Fruit fly (Drosophila melanogaster) whole organism, embryonic: Measurements from ENCODE around the gene CG42268.

Experiments used
- ATbp ChIP-seq: fragments of 200-800 bp; sonication (Bioruptor generic); optimal IDR thresholded peaks from 2 replicates; lab custom pipeline; 2017; ENCODE audit warnings: missing biosample characterization, mild to moderate bottlenecking, missing genetic modification characterization, missing genetic modification reagents
- Abd-B ChIP-seq: fragments of 200-800 bp; sonication (Bioruptor generic); optimal IDR thresholded peaks from 2 replicates; lab custom pipeline; 2018; ENCODE audit warnings: missing biosample characterization, mild to moderate bottlenecking, missing genetic modification characterization, moderate library complexity
- Bgb ChIP-seq: fragments of 200-800 bp; sonication (Bioruptor generic); IDR thresholded peaks from 2 replicates; pipeline ENCODE4 v1.3.6; 2022; ENCODE audit warnings: missing biosample characterization, missing genetic modification characterization; ENCODE audit not compliant: partially characterized antibody
- CG10147 ChIP-seq: fragments of 200-800 bp; sonication (Bioruptor generic); optimal IDR thresholded peaks from 2 replicates; lab custom pipeline; 2019; ENCODE audit warnings: missing biosample characterization, mild to moderate bottlenecking, missing genetic modification characterization, moderate library complexity
- CG10321 ChIP-seq: fragments of 200-800 bp; sonication (Bioruptor generic); IDR thresholded peaks from 2 replicates; pipeline ENCODE4 v1.3.6; 2022; ENCODE audit warnings: missing biosample characterization, missing genetic modification characterization
- CG11398 ChIP-seq: fragments of 200-800 bp; sonication (Bioruptor generic); optimal IDR thresholded peaks from 2 replicates; lab custom pipeline; 2016; ENCODE audit warnings: missing biosample characterization, missing genetic modification characterization
- CG13424 ChIP-seq: fragments of 200-800 bp; sonication (Bioruptor generic); optimal IDR thresholded peaks from 2 replicates; lab custom pipeline; 2019; ENCODE audit warnings: missing biosample characterization, mild to moderate bottlenecking, missing genetic modification characterization, moderate library complexity
- CG14860 ChIP-seq: fragments of 200-800 bp; sonication (Bioruptor generic); IDR thresholded peaks from 3 replicates; pipeline ENCODE4 v1.3.6; 2022; ENCODE audit warnings: missing biosample characterization, missing genetic modification characterization; ENCODE audit not compliant: partially characterized antibody
- CG15011 ChIP-seq: fragments of 200-800 bp; sonication (Bioruptor generic); optimal IDR thresholded peaks from 3 replicates; lab custom pipeline; 2018; ENCODE audit warnings: missing biosample characterization, mild to moderate bottlenecking, missing genetic modification characterization
- CG15269 ChIP-seq: fragments of 200-800 bp; sonication (Bioruptor generic); optimal IDR thresholded peaks from 2 replicates; lab custom pipeline; 2018; ENCODE audit warnings: missing biosample characterization, mild to moderate bottlenecking, missing genetic modification characterization, moderate library complexity
- CG1529 ChIP-seq: fragments of 200-800 bp; sonication (Bioruptor generic); optimal IDR thresholded peaks from 3 replicates; lab custom pipeline; 2018; ENCODE audit warnings: missing biosample characterization, missing genetic modification characterization
- CG16863 ChIP-seq: fragments of 200-800 bp; sonication (Bioruptor generic); optimal IDR thresholded peaks from 3 replicates; lab custom pipeline; 2016; ENCODE audit warnings: missing biosample characterization, missing genetic modification characterization
- CG17328 ChIP-seq: fragments of 200-800 bp; sonication (Bioruptor generic); IDR thresholded peaks from 2 replicates; pipeline ENCODE4 v1.3.6; 2022; ENCODE audit warnings: missing biosample characterization, missing genetic modification characterization
- CG17612 ChIP-seq: fragments of 200-800 bp; sonication (Bioruptor generic); IDR thresholded peaks from 2 replicates; pipeline ENCODE4 v1.3.6; 2022; ENCODE audit warnings: missing biosample characterization, missing genetic modification characterization
- CG17829 ChIP-seq: fragments of 200-800 bp; optimal IDR thresholded peaks from 2 replicates; lab custom pipeline; 2019; ENCODE audit warnings: missing biosample characterization, mild to moderate bottlenecking, missing genetic modification characterization, moderate library complexity
- CG1792 ChIP-seq: fragments of 200-800 bp; sonication (Bioruptor generic); optimal IDR thresholded peaks from 2 replicates; lab custom pipeline; 2016; ENCODE audit warnings: missing biosample characterization, missing genetic modification characterization
- CG18011 ChIP-seq: fragments of 200-800 bp; sonication (Bioruptor generic); optimal IDR thresholded peaks from 2 replicates; lab custom pipeline; 2017; ENCODE audit warnings: missing biosample characterization, missing genetic modification characterization, mild to moderate bottlenecking, moderate library complexity, missing genotype
- CG18764 ChIP-seq: fragments of 200-800 bp; sonication (Bioruptor generic); optimal IDR thresholded peaks from 3 replicates; lab custom pipeline; 2016; ENCODE audit warnings: missing biosample characterization, missing genetic modification characterization
- CG2202 ChIP-seq: fragments of 200-800 bp; sonication (Bioruptor generic); optimal IDR thresholded peaks from 2 replicates; lab custom pipeline; 2018; ENCODE audit warnings: missing biosample characterization, mild to moderate bottlenecking, missing genetic modification characterization
- CG30020 ChIP-seq: fragments of 200-800 bp; optimal IDR thresholded peaks from 2 replicates; lab custom pipeline; 2019; ENCODE audit warnings: missing biosample characterization, mild to moderate bottlenecking, missing genetic modification characterization, moderate library complexity
- CG30431 ChIP-seq: fragments of 200-800 bp; sonication (Bioruptor generic); optimal IDR thresholded peaks from 2 replicates; lab custom pipeline; 2017; ENCODE audit warnings: missing biosample characterization, missing genetic modification characterization
- CG34422 ChIP-seq: fragments of 200-800 bp; sonication (Bioruptor generic); IDR thresholded peaks from 3 replicates; pipeline ENCODE4 v1.3.6; 2022; ENCODE audit warnings: missing biosample characterization, missing genetic modification characterization
- CG3995 ChIP-seq: fragments of 200-800 bp; sonication (Bioruptor generic); optimal IDR thresholded peaks from 3 replicates; lab custom pipeline; 2016; ENCODE audit warnings: missing biosample characterization, missing genetic modification characterization
- CG4328 ChIP-seq: fragments of 200-800 bp; sonication (Bioruptor generic); optimal IDR thresholded peaks from 3 replicates; lab custom pipeline; 2017; ENCODE audit warnings: missing biosample characterization, missing genetic modification reagents, missing genetic modification characterization
- CG7745 ChIP-seq: fragments of 200-800 bp; sonication (Bioruptor generic); optimal IDR thresholded peaks from 2 replicates; lab custom pipeline; 2018; ENCODE audit warnings: missing biosample characterization, mild to moderate bottlenecking, missing genetic modification characterization, moderate library complexity
- CG8765 ChIP-seq: fragments of 200-800 bp; sonication (Bioruptor generic); IDR thresholded peaks from 2 replicates; pipeline ENCODE4 v1.3.6; 2022; ENCODE audit warnings: missing biosample characterization, missing genetic modification characterization
- CrebB ChIP-seq: fragments of 200-800 bp; sonication (Bioruptor generic); optimal IDR thresholded peaks from 3 replicates; lab custom pipeline; 2018; ENCODE audit warnings: missing biosample characterization, mild to moderate bottlenecking, missing genetic modification characterization
- D19B ChIP-seq: fragments of 200-800 bp; sonication (Bioruptor generic); optimal IDR thresholded peaks from 2 replicates; lab custom pipeline; 2017; ENCODE audit warnings: missing biosample characterization, mild to moderate bottlenecking, missing genetic modification characterization
- Deaf1 ChIP-seq: fragments of 200-800 bp; optimal IDR thresholded peaks from 3 replicates; lab custom pipeline; 2019; ENCODE audit warnings: missing biosample characterization, mild to moderate bottlenecking, missing genetic modification characterization, moderate library complexity
- Dip3 ChIP-seq: fragments of 200-800 bp; sonication (Bioruptor generic); optimal IDR thresholded peaks from 3 replicates; lab custom pipeline; 2016; ENCODE audit warnings: missing biosample characterization, missing genetic modification characterization
- Ets65A ChIP-seq: fragments of 200-800 bp; sonication (Bioruptor generic); peaks from one replicate; lab custom pipeline; 2016; ENCODE audit warnings: missing biosample characterization, missing genetic modification characterization
- GATAe ChIP-seq: fragments of 200-800 bp; sonication (Bioruptor generic); conservative IDR thresholded peaks from 2 replicates; pipeline ENCODE4 v1.3.6; 2022; ENCODE audit warnings: missing biosample characterization, missing genetic modification characterization
- Gsc ChIP-seq: fragments of 200-800 bp; sonication (Bioruptor generic); IDR thresholded peaks from 2 replicates; pipeline ENCODE4 v1.3.6; 2022; ENCODE audit warnings: missing biosample characterization, missing genetic modification characterization
- HLH3B ChIP-seq: fragments of 200-800 bp; sonication (Bioruptor generic); IDR thresholded peaks from 2 replicates; pipeline ENCODE4 v1.3.6; 2022; ENCODE audit warnings: missing biosample characterization, missing genetic modification characterization
- Hr3 ChIP-seq: fragments of 200-800 bp; sonication (Bioruptor generic); optimal IDR thresholded peaks from 3 replicates; lab custom pipeline; 2016; ENCODE audit warnings: missing biosample characterization, missing genetic modification characterization
- Meics ChIP-seq: fragments of 200-800 bp; sonication (Bioruptor generic); optimal IDR thresholded peaks from 2 replicates; lab custom pipeline; 2017; ENCODE audit warnings: missing biosample characterization, mild to moderate bottlenecking, missing genetic modification characterization
- YL-1 ChIP-seq: fragments of 200-800 bp; sonication (Bioruptor generic); optimal IDR thresholded peaks from 3 replicates; lab custom pipeline; 2017; ENCODE audit warnings: missing biosample characterization, mild to moderate bottlenecking, missing genetic modification characterization
- aop ChIP-seq: fragments of 200-800 bp; sonication (Bioruptor generic); IDR thresholded peaks from 2 replicates; pipeline ENCODE4 v1.3.6; 2022; ENCODE audit warnings: missing biosample characterization, missing genetic modification characterization
- az2 ChIP-seq: fragments of 200-800 bp; sonication (Bioruptor generic); optimal IDR thresholded peaks from 3 replicates; lab custom pipeline; 2016; ENCODE audit warnings: missing biosample characterization, missing genetic modification characterization
- btn ChIP-seq: fragments of 200-800 bp; sonication (Bioruptor generic); optimal IDR thresholded peaks from 2 replicates; lab custom pipeline; 2016; ENCODE audit warnings: missing biosample characterization, missing genetic modification characterization
- caup ChIP-seq: fragments of 200-800 bp; sonication (Bioruptor generic); optimal IDR thresholded peaks from 3 replicates; lab custom pipeline; 2017; ENCODE audit warnings: missing biosample characterization, mild to moderate bottlenecking, missing genetic modification characterization, moderate library complexity; ENCODE audit not compliant: severe bottlenecking
- chm ChIP-seq: fragments of 200-800 bp; sonication (Bioruptor generic); IDR thresholded peaks from 2 replicates; pipeline ENCODE4 v1.3.6; 2022; ENCODE audit warnings: missing biosample characterization, missing genetic modification characterization
- danr ChIP-seq: fragments of 200-800 bp; sonication (Bioruptor generic); IDR thresholded peaks from 2 replicates; pipeline ENCODE4 v1.3.6; 2022; ENCODE audit warnings: missing biosample characterization, missing genetic modification characterization
- dm ChIP-seq: fragments of 200-800 bp; sonication (Bioruptor generic); optimal IDR thresholded peaks from 3 replicates; lab custom pipeline; 2016; ENCODE audit warnings: missing biosample characterization, missing genetic modification characterization
- dysf ChIP-seq: fragments of 200-800 bp; sonication (Bioruptor generic); IDR thresholded peaks from 3 replicates; pipeline ENCODE4 v1.3.6; 2022; ENCODE audit warnings: missing biosample characterization, missing genetic modification characterization
- kni ChIP-seq: fragments of 200-800 bp; sonication (Bioruptor generic); optimal IDR thresholded peaks from 3 replicates; lab custom pipeline; 2017; ENCODE audit warnings: mild to moderate bottlenecking, missing biosample characterization, missing genetic modification reagents, missing genetic modification characterization
- nom ChIP-seq: fragments of 200-800 bp; sonication (Bioruptor generic); optimal IDR thresholded peaks from 2 replicates; lab custom pipeline; 2017; ENCODE audit warnings: missing biosample characterization, missing genetic modification characterization, mild to moderate bottlenecking, moderate library complexity, missing genetic modification reagents
- stwl ChIP-seq: fragments of 200-800 bp; sonication (Bioruptor generic); optimal IDR thresholded peaks from 3 replicates; lab custom pipeline; 2018; ENCODE audit warnings: missing biosample characterization, mild to moderate bottlenecking, missing genetic modification characterization, moderate library complexity
- trh ChIP-seq: fragments of 200-800 bp; sonication (Bioruptor generic); optimal IDR thresholded peaks from 2 replicates; lab custom pipeline; 2016; ENCODE audit warnings: missing biosample characterization, missing genetic modification characterization
- vnd ChIP-seq: fragments of 200-800 bp; sonication (Bioruptor generic); IDR thresholded peaks from 3 replicates; pipeline ENCODE4 v1.3.6; 2022; ENCODE audit warnings: missing biosample characterization, missing genetic modification characterization; ENCODE audit not compliant: partially characterized antibody

Gene CG42268

DNA sequence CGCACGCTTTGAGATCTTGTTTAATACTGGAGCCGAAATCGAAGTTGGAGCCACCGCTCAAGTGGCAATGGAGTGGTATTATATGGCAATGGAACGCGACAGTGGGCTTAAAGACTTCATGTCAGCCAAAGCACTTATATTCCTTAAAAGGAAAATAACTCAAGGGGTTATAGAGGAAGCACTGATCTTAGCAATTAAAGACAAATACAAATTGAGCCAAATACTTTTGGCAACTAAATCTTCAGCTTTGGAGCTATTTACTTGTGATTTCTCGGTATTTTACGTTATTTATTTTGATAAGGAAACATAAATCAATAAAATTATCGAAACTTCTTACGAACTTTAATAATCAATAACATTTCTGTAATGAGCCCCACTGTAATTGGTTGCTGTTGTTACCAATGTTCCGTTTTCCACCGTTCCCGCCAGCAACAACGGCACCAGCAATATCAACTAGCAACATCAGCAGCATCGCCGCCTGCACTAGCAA lies 16.1 kb downstream of the CG42268 start (continued):
- TF ChIP-seq CG11398 (GFP tag; lab: Kevin White, UChicago) (no peak), CG17612 (GFP tag; lab: Robert Waterston, UW) (peak; percentile 72), aop (GFP tag; lab: Robert Waterston, UW) (0 out of 2 replicates have a peak, but pooled peaks have one; percentile 5), kni (peak; percentile 84), CG10147 (GFP tag; lab: Kevin White, UChicago) (peak; percentile 91), danr (peak; percentile 88), Abd-B (GFP tag; lab: Kevin White, UChicago) (peak; percentile 58), CG16863 (GFP tag; lab: Kevin White, UChicago) (peak; percentile 51), D19B (GFP tag; lab: Kevin White, UChicago) (peak; percentile 59), CG15269 (tag; lab: Kevin White, UChicago) (peak; percentile 79), CG3995 (GFP tag; lab: Kevin White, UChicago) (peak; percentile 48), CG30431 (GFP tag; lab: Kevin White, UChicago) (no peak), stwl (tag; lab: Kevin White, UChicago) (peak; percentile 45), chm (0 out of 2 replicates have a peak, but pooled peaks have one; percentile 18), CG30020 (tag; lab: Kevin White, UChicago) (peak; percentile 46), trh (GFP tag; lab: Kevin White, UChicago) (peak; percentile 12), CG18011 (GFP tag; lab: Kevin White, UChicago) (peak; percentile 24), GATAe (peak; percentile 49), dm (GFP tag; lab: Kevin White, UChicago) (peak; percentile 7), CG2202 (tag; lab: Kevin White, UChicago) (peak; percentile 21), CG14860 (GFP tag; lab: Robert Waterston, UW) (no peak), HLH3B (peak; percentile 88), caup (GFP tag; lab: Kevin White, UChicago) (peak; percentile 68), ATbp (GFP tag; lab: Kevin White, UChicago) (peak; percentile 85), CG4328 (GFP tag; lab: Kevin White, UChicago) (peak; percentile 66), dysf (peak; percentile 92), Bgb (no peak), Dip3 (GFP tag; lab: Kevin White, UChicago) (peak; percentile 37), CG8765 (GFP tag; lab: Robert Waterston, UW) (peak; percentile 33; the same call in 1 of the 2 replicates), CG34422 (GFP tag; lab: Robert Waterston, UW) (peak; percentile 90), YL-1 (GFP tag; lab: Kevin White, UChicago) (peak; percentile 12), CG17328 (GFP tag; lab: Robert Waterston, UW) (peak; percentile 79), btn (GFP tag; lab: Kevin White, UChicago) (peak; percentile 77), CG17829 (tag; lab: Kevin White, UChicago) (peak; percentile 93), CG7745 (tag; lab: Kevin White, UChicago) (no peak), Hr3 (GFP tag; lab: Kevin White, UChicago) (peak; percentile 70), CG15011 (GFP tag; lab: Kevin White, UChicago) (peak; percentile 66), nom (peak; percentile 94), CG1529 (GFP tag; lab: Kevin White, UChicago) (peak; percentile 76), Gsc (GFP tag; lab: Robert Waterston, UW) (peak; percentile 67), CG1792 (GFP tag; lab: Kevin White, UChicago) (peak; percentile 84), Deaf1 (tag; lab: Kevin White, UChicago) (peak; percentile 72), CG18764 (GFP tag; lab: Kevin White, UChicago) (peak; percentile 92), CrebB (tag; lab: Kevin White, UChicago) (peak; percentile 34), CG13424 (tag; lab: Kevin White, UChicago) (peak; percentile 87), Ets65A (peak; percentile 62), az2 (GFP tag; lab: Kevin White, UChicago) (peak; percentile 80), vnd (GFP tag; lab: Robert Waterston, UW) (no peak), CG10321 (GFP tag; lab: Robert Waterston, UW) (peak; percentile 41; the same call in 1 of the 2 replicates), Meics (GFP tag; lab: Kevin White, UChicago) (peak; percentile 89)
